Fruit fly (Drosophila melanogaster) whole organism, pupa: Measurements from ENCODE around the gene fz2.

ENCODE experiments used
- CG17806 ChIP-seq: fragments of 200-800 bp; sonication (Bioruptor generic); optimal IDR thresholded peaks from 2 replicates; lab custom pipeline; 2018; ENCODE audit warnings: missing biosample characterization, mild to moderate bottlenecking, missing genetic modification characterization, moderate library complexity
- CG4496 ChIP-seq: fragments of 200-800 bp; sonication (Bioruptor generic); IDR thresholded peaks from 3 replicates; pipeline ENCODE4 v1.3.6; 2022; ENCODE audit warnings: missing biosample characterization, missing genetic modification characterization
- EcR ChIP-seq: fragments of 200-800 bp; sonication (Bioruptor generic); optimal IDR thresholded peaks from 3 replicates; lab custom pipeline; 2019; ENCODE audit warnings: missing biosample characterization, missing genetic modification characterization, mild to moderate bottlenecking, moderate library complexity, missing genetic modification reagents

- no peak for TF ChIP-seq EcR (GFP tag; lab: Kevin White, UChicago)
- TF ChIP-seq CG4496, result no peak
- TF ChIP-seq CG17806, result no peak
Measured at dm6 chr3L:19156263-19156662, 78.9 kb downstream of the fz2 start.
